Fruit fly (Drosophila melanogaster) whole organism, prepupa: ENCODE data around the gene beta-PheRS.

Experiments
- CG11902 ChIP-seq: fragments of 200-800 bp; sonication (Bioruptor generic); optimal IDR thresholded peaks from 3 replicates; lab custom pipeline; 2016; ENCODE audit warnings: missing biosample characterization, missing genetic modification characterization
- CG15336 ChIP-seq: fragments of 200-800 bp; sonication (Bioruptor generic); IDR thresholded peaks from 2 replicates; pipeline ENCODE4 v1.3.6; 2022; ENCODE audit warnings: missing biosample characterization, missing genetic modification characterization
- CG4318 ChIP-seq: fragments of 200-800 bp; sonication (Bioruptor generic); optimal IDR thresholded peaks from 3 replicates; lab custom pipeline; 2017; ENCODE audit warnings: missing biosample characterization, mild to moderate bottlenecking, missing genetic modification characterization
- CG6276 ChIP-seq: fragments of 200-800 bp; sonication (Bioruptor generic); optimal IDR thresholded peaks from 2 replicates; lab custom pipeline; 2017; ENCODE audit warnings: missing biosample characterization, mild to moderate bottlenecking, missing genetic modification characterization
- CG6854 ChIP-seq: fragments of 200-800 bp; sonication (Bioruptor generic); optimal IDR thresholded peaks from 2 replicates; lab custom pipeline; 2017; ENCODE audit warnings: missing biosample characterization, mild to moderate bottlenecking, missing genetic modification characterization
- CG8119 ChIP-seq: fragments of 200-800 bp; sonication (Bioruptor generic); IDR thresholded peaks from 3 replicates; pipeline ENCODE4 v1.3.6; 2022; ENCODE audit warnings: missing biosample characterization, missing genetic modification characterization
- CG9139 ChIP-seq: fragments of 200-800 bp; sonication (Bioruptor generic); optimal IDR thresholded peaks from 3 replicates; lab custom pipeline; 2017; ENCODE audit warnings: missing biosample characterization, mild to moderate bottlenecking, missing genetic modification characterization
- Ets96B ChIP-seq: fragments of 200-800 bp; optimal IDR thresholded peaks from 2 replicates; lab custom pipeline; 2019; ENCODE audit warnings: missing biosample characterization, mild to moderate bottlenecking, missing genetic modification characterization, moderate library complexity
- Gug ChIP-seq: fragments of 200-800 bp; sonication (Bioruptor generic); IDR thresholded peaks from 2 replicates; pipeline ENCODE4 v1.3.6; 2022; ENCODE audit warnings: missing biosample characterization, missing genetic modification characterization
- Hr38 ChIP-seq: sonication (Bioruptor generic); optimal IDR thresholded peaks from 2 replicates; lab custom pipeline; 2016; ENCODE audit warnings: missing biosample characterization, missing genetic modification characterization
- Met ChIP-seq: fragments of 200-800 bp; sonication (Bioruptor generic); optimal IDR thresholded peaks from 3 replicates; lab custom pipeline; 2016; ENCODE audit warnings: missing biosample characterization, missing genetic modification characterization
- Sox102F ChIP-seq: fragments of 200-800 bp; sonication (Bioruptor generic); optimal IDR thresholded peaks from 2 replicates; lab custom pipeline; 2016; ENCODE audit warnings: missing biosample characterization, mild to moderate bottlenecking, missing genetic modification characterization

DNA sequence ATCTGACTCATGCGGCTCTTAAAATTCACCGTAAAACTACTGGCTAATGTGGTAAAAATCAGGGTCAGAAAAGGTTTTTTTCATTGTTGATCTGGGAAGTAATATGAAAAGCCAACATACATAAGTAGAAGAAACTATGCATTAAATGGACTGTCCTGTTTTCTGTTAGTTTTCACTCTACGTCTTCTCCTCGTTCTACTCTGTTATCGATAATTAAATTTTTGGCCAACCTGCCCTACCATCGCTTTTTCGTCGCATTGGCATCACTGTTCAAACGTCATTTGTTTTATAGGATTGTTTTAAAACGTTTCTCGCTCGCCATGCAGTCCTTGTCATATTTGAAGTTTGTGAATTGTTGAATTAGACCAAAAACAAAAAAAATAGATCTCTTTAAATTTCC, 17.8 kb downstream of the beta-PheRS start:
- TF ChIP-seq Gug: no peak
- TF ChIP-seq CG15336 (GFP tag; lab: Robert Waterston, UW): no peak
- TF ChIP-seq Hr38: no peak
- TF ChIP-seq Ets96B: no peak
- TF ChIP-seq CG4318: no peak
- TF ChIP-seq Met: no peak
- no peak for TF ChIP-seq CG9139 (GFP tag; lab: Kevin White, UChicago)
- no peak for TF ChIP-seq CG6276 (GFP tag; lab: Kevin White, UChicago)
- no peak for TF ChIP-seq Sox102F (GFP tag; lab: Kevin White, UChicago)
- TF ChIP-seq CG11902 (GFP tag; lab: Kevin White, UChicago): no peak
- TF ChIP-seq CG8119 (GFP tag; lab: Robert Waterston, UW): no peak
- no peak for TF ChIP-seq CG6854
